Worm (Caenorhabditis elegans): Measurements from ENCODE around the gene atic-1.
"Not testable (repeated sequence)": the region's sequence is repeated elsewhere in the genome, so short reads cannot be mapped to it uniquely, and the experiment has no call there.

atic-1 gene

ce11 chrIV:7940919-7941318 is 59.1 kb downstream of the atic-1 start, which contains the start of gene exc-9:
exc-9 (minus strand) TSS chrIV:7941019.
- no peak for TF ChIP-seq fos-1 (tag; optimal IDR thresholded peaks at IDR 0.05)
- no peak for TF ChIP-seq hlh-11 (tag; optimal IDR thresholded peaks at IDR 0.05)
- no peak for TF ChIP-seq lir-3 (tag; optimal IDR thresholded peaks at IDR 0.05)
- no peak for TF ChIP-seq dmd-8 (GFP tag; IDR thresholded peaks at IDR 0.05)
- TF ChIP-seq zip-11 (GFP tag; IDR thresholded peaks at IDR 0.05) = no peak
- no peak for TF ChIP-seq daf-8 (GFP tag; IDR thresholded peaks at IDR 0.05)
- TF ChIP-seq D1046.2 (GFP tag; IDR thresholded peaks at IDR 0.05) = no peak
- TF ChIP-seq nhr-11 (tag; optimal IDR thresholded peaks at IDR 0.05) = no peak
- no peak for TF ChIP-seq F44E2.7 (GFP tag; IDR thresholded peaks at IDR 0.05)
- no peak for TF ChIP-seq F37D6.2 (tag; optimal IDR thresholded peaks at IDR 0.05)
- no peak for TF ChIP-seq lin-15B (tag; optimal IDR thresholded peaks at IDR 0.05)
- no peak for TF ChIP-seq madf-9 (GFP tag; conservative IDR thresholded peaks at IDR 0.05)

ce11 chrIV:7943272-7943671 is 61.4 kb downstream of the atic-1 start:
- peak in 1 of 2 experiments; percentile 61 for TF ChIP-seq unc-62 (GFP tag; optimal IDR thresholded peaks at IDR 0.05 in 1 of 2)
- TF ChIP-seq unc-62 (tag; optimal IDR thresholded peaks at IDR 0.05) = no peak
- peak; percentile 57 for TF ChIP-seq hlh-30 (tag; optimal IDR thresholded peaks at IDR 0.05; ENCODE audit: insufficient read depth)
- peak; percentile 28 for TF ChIP-seq mep-1 (tag; optimal IDR thresholded peaks at IDR 0.05)
- no peak for TF ChIP-seq skn-1 (tag; optimal IDR thresholded peaks at IDR 0.05)

ce11 chrIV:7946457-7946856 is 64.6 kb downstream of the atic-1 start, which contains the start of gene czw-1:
czw-1 (minus strand) TSS chrIV:7946825.
- no peak for TF ChIP-seq snpc-4 (tag; optimal IDR thresholded peaks at IDR 0.05)
- peak; percentile 12 for TF ChIP-seq mes-2 (tag; optimal IDR thresholded peaks at IDR 0.05; ENCODE audit: poor library complexity, severe bottlenecking)
- peak; percentile 71 for TF ChIP-seq T20F7.1 (GFP tag; optimal IDR thresholded peaks at IDR 0.05)
- TF ChIP-seq nhr-102 (tag; optimal IDR thresholded peaks at IDR 0.05) = no peak
- TF ChIP-seq aly-2 (tag; optimal IDR thresholded peaks at IDR 0.05) = no peak

ce11 chrIV:7946899-7947499 is 65.2 kb downstream of the atic-1 start, which contains the start of gene F20D12.12:
F20D12.12 (plus strand) TSS chrIV:7947440.
- TF ChIP-seq mxl-3 (GFP tag; optimal IDR thresholded peaks at IDR 0.05) (peak; percentile 30), lim-7 (GFP tag; IDR thresholded peaks at IDR 0.05) (peak; percentile 50; the same call in 1 of the 2 replicates), mep-1 (tag; optimal IDR thresholded peaks at IDR 0.05) (peak; percentile 45), hif-1 (tag; optimal IDR thresholded peaks at IDR 0.05) (peak in 1 of 2 experiments; percentile 49), unc-130 (GFP tag; optimal IDR thresholded peaks at IDR 0.05) (peak; percentile 83), lsy-2 (tag; optimal IDR thresholded peaks at IDR 0.05) (peak; percentile 70 to 96), dmd-9 (GFP tag; IDR thresholded peaks at IDR 0.05) (peak; percentile 71; the same call in 1 of the 2 replicates), daf-16 (tag; optimal IDR thresholded peaks at IDR 0.05) (peak; percentile 13), saeg-2 (GFP tag; IDR thresholded peaks at IDR 0.05) (0 out of 2 replicates have a peak, but pooled peaks have one; percentile 62), unc-62 (GFP tag; optimal IDR thresholded peaks at IDR 0.05 in 1 of 2) (peak in 1 of 2 experiments; percentile 45), hlh-11 (tag; optimal IDR thresholded peaks at IDR 0.05) (peak; percentile 68), nhr-6 (tag; optimal IDR thresholded peaks at IDR 0.05) (peak; percentile 68), ctbp-1 (GFP tag; IDR thresholded peaks at IDR 0.05) (peak; percentile 87), nhr-28 (tag; optimal IDR thresholded peaks at IDR 0.05) (peak; percentile 4), arid-1 (GFP tag; conservative IDR thresholded peaks at IDR 0.05) (peak; percentile 87), ceh-44 (GFP tag; IDR thresholded peaks at IDR 0.05) (peak; percentile 96), lin-1 (GFP tag; IDR thresholded peaks at IDR 0.05) (peak; percentile 85), zfp-3 (GFP tag; conservative IDR thresholded peaks at IDR 0.05) (peak; percentile 80), snpc-1.2 (GFP tag; IDR thresholded peaks at IDR 0.05) (peak; percentile 85), Y75B8A.6 (GFP tag; IDR thresholded peaks at IDR 0.05) (0 out of 2 replicates have a peak, but pooled peaks have one; percentile 39), T20F7.1 (GFP tag; optimal IDR thresholded peaks at IDR 0.05) (peak; percentile 79), aha-1 (tag) (peak; percentile 95), tra-1 (GFP tag; IDR thresholded peaks at IDR 0.05) (peak; percentile 87; the same call in 1 of the 2 replicates), egl-43 (GFP tag; IDR thresholded peaks at IDR 0.05) (peak; percentile 86), spr-1 (tag; optimal IDR thresholded peaks at IDR 0.05) (peak; percentile 29), F37D6.2 (tag; optimal IDR thresholded peaks at IDR 0.05) (peak; percentile 27), D1046.2 (GFP tag; IDR thresholded peaks at IDR 0.05) (peak; percentile 80; the same call in 1 of the 2 replicates)
- not testable (repeated sequence) for TF ChIP-seq daf-16 (GFP tag; optimal IDR thresholded peaks at IDR 0.05); unc-62 (tag; optimal IDR thresholded peaks at IDR 0.05)

Measured in whole organism, L4 larva.